Fruit fly (Drosophila melanogaster) whole organism, embryonic: ENCODE measurements around the gene CG7914.

Experiments used
- B-H1 ChIP-seq: fragments of 200-800 bp; sonication (Bioruptor generic); IDR thresholded peaks from 3 replicates; pipeline ENCODE4 v1.3.6; 2022; ENCODE audit warnings: missing biosample characterization, missing genetic modification characterization
- B-H2 ChIP-seq: fragments of 200-800 bp; sonication (Bioruptor generic); optimal IDR thresholded peaks from 2 replicates; lab custom pipeline; 2018; ENCODE audit warnings: missing biosample characterization, mild to moderate bottlenecking, missing genetic modification characterization
- Blimp-1 ChIP-seq: fragments of 200-800 bp; sonication (Bioruptor generic); optimal IDR thresholded peaks from 3 replicates; lab custom pipeline; 2018; ENCODE audit warnings: missing biosample characterization, missing genetic modification characterization, mild to moderate bottlenecking, moderate library complexity, missing genetic modification reagents
- CG1024 ChIP-seq: fragments of 200-800 bp; sonication (Bioruptor generic); IDR thresholded peaks from 2 replicates; pipeline ENCODE4 v1.3.6; 2022; ENCODE audit warnings: missing biosample characterization, missing genetic modification characterization
- CG10274 ChIP-seq: fragments of 200-800 bp; sonication (Bioruptor generic); optimal IDR thresholded peaks from 3 replicates; lab custom pipeline; 2017; ENCODE audit warnings: missing biosample characterization, mild to moderate bottlenecking, missing genetic modification characterization
- CG10543 ChIP-seq: fragments of 200-800 bp; sonication (Bioruptor generic); optimal IDR thresholded peaks from 3 replicates; lab custom pipeline; 2017; ENCODE audit warnings: missing biosample characterization, mild to moderate bottlenecking, missing genetic modification characterization, moderate library complexity
- CG10654 ChIP-seq: fragments of 200-800 bp; sonication (Bioruptor generic); optimal IDR thresholded peaks from 2 replicates; lab custom pipeline; 2016; ENCODE audit warnings: missing biosample characterization, missing genetic modification characterization
- CG12071 ChIP-seq: fragments of 200-800 bp; sonication (Bioruptor generic); optimal IDR thresholded peaks from 3 replicates; lab custom pipeline; 2018; ENCODE audit warnings: missing biosample characterization, mild to moderate bottlenecking, missing genetic modification characterization
- CG12155 ChIP-seq: fragments of 200-800 bp; sonication (Bioruptor generic); optimal IDR thresholded peaks from 3 replicates; lab custom pipeline; 2016; ENCODE audit warnings: missing biosample characterization, missing genetic modification characterization
- CG12769 ChIP-seq: fragments of 200-800 bp; sonication (Bioruptor generic); optimal IDR thresholded peaks from 2 replicates; lab custom pipeline; 2019; ENCODE audit warnings: missing biosample characterization, mild to moderate bottlenecking, missing genetic modification characterization, moderate library complexity
- CG17361 ChIP-seq: fragments of 200-800 bp; sonication (Bioruptor generic); IDR thresholded peaks from 3 replicates; pipeline ENCODE4 v1.3.6; 2022; ENCODE audit warnings: missing biosample characterization, missing genetic modification characterization
- CG32532 ChIP-seq: fragments of 200-800 bp; sonication (Bioruptor generic); IDR thresholded peaks from 2 replicates; pipeline ENCODE4 v1.3.6; 2022; ENCODE audit warnings: missing biosample characterization, missing genetic modification characterization
- CG3995 ChIP-seq: fragments of 200-800 bp; sonication (Bioruptor generic); optimal IDR thresholded peaks from 3 replicates; lab custom pipeline; 2016; ENCODE audit warnings: missing biosample characterization, missing genetic modification characterization
- CG6175 ChIP-seq: fragments of 200-800 bp; sonication (Bioruptor generic); IDR thresholded peaks from 3 replicates; pipeline ENCODE4 v1.3.6; 2022; ENCODE audit warnings: missing biosample characterization, missing genetic modification characterization
- CG7786 ChIP-seq: fragments of 200-800 bp; sonication (Bioruptor generic); optimal IDR thresholded peaks from 2 replicates; lab custom pipeline; 2016; ENCODE audit warnings: missing biosample characterization, missing genetic modification characterization
- CG7928 ChIP-seq: fragments of 200-800 bp; sonication (Bioruptor generic); optimal IDR thresholded peaks from 2 replicates; lab custom pipeline; 2017; ENCODE audit warnings: missing biosample characterization, mild to moderate bottlenecking, missing genetic modification characterization
- CG8924 ChIP-seq: fragments of 200-800 bp; optimal IDR thresholded peaks from 3 replicates; lab custom pipeline; 2019; ENCODE audit warnings: missing biosample characterization, mild to moderate bottlenecking, missing genetic modification characterization, moderate library complexity
- CG9437 ChIP-seq: fragments of 200-800 bp; sonication (Bioruptor generic); optimal IDR thresholded peaks from 2 replicates; lab custom pipeline; 2018; ENCODE audit warnings: missing biosample characterization, mild to moderate bottlenecking, missing genetic modification characterization
- CkIIα-i1 ChIP-seq: fragments of 200-800 bp; sonication (Bioruptor generic); IDR thresholded peaks from 2 replicates; pipeline ENCODE4 v1.3.6; 2022; ENCODE audit warnings: missing biosample characterization, missing genetic modification characterization
- D19B ChIP-seq: fragments of 200-800 bp; sonication (Bioruptor generic); optimal IDR thresholded peaks from 2 replicates; lab custom pipeline; 2017; ENCODE audit warnings: missing biosample characterization, mild to moderate bottlenecking, missing genetic modification characterization
- Doc2 ChIP-seq: fragments of 200-800 bp; sonication (Bioruptor generic); IDR thresholded peaks from 2 replicates; pipeline ENCODE4 v1.3.6; 2022; ENCODE audit warnings: missing biosample characterization, missing genetic modification characterization
- Ets65A ChIP-seq: fragments of 200-800 bp; sonication (Bioruptor generic); peaks from one replicate; lab custom pipeline; 2016; ENCODE audit warnings: missing biosample characterization, missing genetic modification characterization
- Gsc ChIP-seq: fragments of 200-800 bp; sonication (Bioruptor generic); IDR thresholded peaks from 2 replicates; pipeline ENCODE4 v1.3.6; 2022; ENCODE audit warnings: missing biosample characterization, missing genetic modification characterization
- Gug ChIP-seq: fragments of 200-800 bp; sonication (Bioruptor generic); IDR thresholded peaks from 4 replicates; pipeline ENCODE4 v1.3.6; 2022; ENCODE audit warnings: missing biosample characterization, missing genetic modification characterization
- Hr51 ChIP-seq, 2 experiments: fragments of 200-800 bp; sonication (Bioruptor generic); optimal IDR thresholded peaks; 2 replicates in 1 of 2; 3 replicates in 1 of 2; lab custom pipeline; 2016 to 2018; ENCODE audit warnings: missing biosample characterization in 2 of 2, missing genetic modification characterization in 2 of 2, mild to moderate bottlenecking in 1 of 2, moderate library complexity in 1 of 2
- Med ChIP-seq: fragments of 200-800 bp; sonication (Bioruptor generic); peaks from one replicate; lab custom pipeline; 2016; ENCODE audit warnings: missing biosample characterization, missing genetic modification characterization, mild to moderate bottlenecking, inconsistent platforms, moderate library complexity
- al ChIP-seq: fragments of 200-800 bp; sonication (Bioruptor generic); IDR thresholded peaks from 2 replicates; pipeline ENCODE4 v1.3.6; 2022; ENCODE audit warnings: missing biosample characterization, missing genetic modification characterization
- ase ChIP-seq: fragments of 200-800 bp; sonication (Bioruptor generic); IDR thresholded peaks from 3 replicates; pipeline ENCODE4 v1.3.6; 2022; ENCODE audit warnings: missing biosample characterization, missing genetic modification characterization
- bigmax ChIP-seq: fragments of 200-800 bp; sonication (Bioruptor generic); optimal IDR thresholded peaks from 2 replicates; lab custom pipeline; 2018; ENCODE audit warnings: missing biosample characterization, mild to moderate bottlenecking, missing genetic modification characterization
- caup ChIP-seq: fragments of 200-800 bp; sonication (Bioruptor generic); optimal IDR thresholded peaks from 3 replicates; lab custom pipeline; 2017; ENCODE audit warnings: missing biosample characterization, mild to moderate bottlenecking, missing genetic modification characterization, moderate library complexity; ENCODE audit not compliant: severe bottlenecking
- chif ChIP-seq, 2 experiments: fragments of 200-800 bp; sonication (Bioruptor generic); optimal IDR thresholded peaks; 3 replicates each; lab custom pipeline; 2016; ENCODE audit warnings: missing biosample characterization in 2 of 2, missing genetic modification characterization in 2 of 2
- chinmo ChIP-seq: fragments of 200-800 bp; sonication (Bioruptor generic); IDR thresholded peaks from 4 replicates; pipeline ENCODE4 v1.3.6; 2022; ENCODE audit warnings: missing biosample characterization, missing genetic modification characterization; ENCODE audit not compliant: partially characterized antibody
- dimm ChIP-seq: fragments of 200-800 bp; sonication (Bioruptor generic); IDR thresholded peaks from 2 replicates; pipeline ENCODE4 v1.3.6; 2022; ENCODE audit warnings: missing biosample characterization, missing genetic modification characterization
- dysf ChIP-seq: fragments of 200-800 bp; sonication (Bioruptor generic); IDR thresholded peaks from 3 replicates; pipeline ENCODE4 v1.3.6; 2022; ENCODE audit warnings: missing biosample characterization, missing genetic modification characterization
- ems ChIP-seq: fragments of 200-800 bp; sonication (Bioruptor generic); optimal IDR thresholded peaks from 3 replicates; lab custom pipeline; 2016; ENCODE audit warnings: missing biosample characterization, missing genetic modification characterization
- hth ChIP-seq: fragments of >200 bp; optimal IDR thresholded peaks from 2 replicates; lab custom pipeline; 2017; ENCODE audit warnings: inconsistent platforms
- ind ChIP-seq: fragments of 200-800 bp; sonication (Bioruptor generic); optimal IDR thresholded peaks from 3 replicates; lab custom pipeline; 2016; ENCODE audit warnings: missing biosample characterization, missing genetic modification characterization
- knrl ChIP-seq: fragments of 200-800 bp; sonication (Bioruptor generic); IDR thresholded peaks from 3 replicates; pipeline ENCODE4 v1.3.6; 2022; ENCODE audit warnings: missing biosample characterization, missing genetic modification characterization; ENCODE audit not compliant: partially characterized antibody
- lbe ChIP-seq: fragments of 200-800 bp; sonication (Bioruptor generic); optimal IDR thresholded peaks from 2 replicates; lab custom pipeline; 2016; ENCODE audit warnings: missing biosample characterization, mild to moderate bottlenecking, missing genetic modification characterization
- mld ChIP-seq: fragments of 200-800 bp; sonication (Bioruptor generic); IDR thresholded peaks from 3 replicates; pipeline ENCODE4 v1.3.6; 2022; ENCODE audit warnings: missing biosample characterization, missing genetic modification characterization; ENCODE audit not compliant: partially characterized antibody
- nom ChIP-seq: fragments of 200-800 bp; sonication (Bioruptor generic); optimal IDR thresholded peaks from 2 replicates; lab custom pipeline; 2017; ENCODE audit warnings: missing biosample characterization, missing genetic modification characterization, mild to moderate bottlenecking, moderate library complexity, missing genetic modification reagents
- pfk ChIP-seq: fragments of 200-800 bp; sonication (Bioruptor generic); optimal IDR thresholded peaks from 2 replicates; lab custom pipeline; 2018; ENCODE audit warnings: missing biosample characterization, mild to moderate bottlenecking, missing genetic modification characterization, moderate library complexity
- sna ChIP-seq: fragments of 200-800 bp; sonication (Bioruptor generic); IDR thresholded peaks from 2 replicates; pipeline ENCODE4 v1.3.6; 2022; ENCODE audit warnings: missing biosample characterization, missing genetic modification characterization; ENCODE audit not compliant: partially characterized antibody
- stwl ChIP-seq: fragments of 200-800 bp; sonication (Bioruptor generic); optimal IDR thresholded peaks from 3 replicates; lab custom pipeline; 2018; ENCODE audit warnings: missing biosample characterization, mild to moderate bottlenecking, missing genetic modification characterization, moderate library complexity
- twi ChIP-seq: fragments of 200-800 bp; optimal IDR thresholded peaks from 2 replicates; lab custom pipeline; 2019; ENCODE audit warnings: missing biosample characterization, mild to moderate bottlenecking, missing genetic modification characterization, moderate library complexity
- unpg ChIP-seq: fragments of 200-800 bp; sonication (Bioruptor generic); optimal IDR thresholded peaks from 3 replicates; lab custom pipeline; 2018; ENCODE audit warnings: missing biosample characterization, mild to moderate bottlenecking, missing genetic modification characterization, moderate library complexity
- zen ChIP-seq: fragments of 200-800 bp; sonication (Bioruptor generic); optimal IDR thresholded peaks from 3 replicates; lab custom pipeline; 2018; ENCODE audit warnings: missing biosample characterization, mild to moderate bottlenecking, missing genetic modification characterization, moderate library complexity

CG7914 gene

dm6 chrX:19225304-19225640 lies 32.0 kb upstream of the CG7914 start (continued):
- no peak for TF ChIP-seq zen (tag; lab: Kevin White, UChicago)
- TF ChIP-seq caup (GFP tag; lab: Kevin White, UChicago), result no peak
- no peak for TF ChIP-seq stwl (tag; lab: Kevin White, UChicago)
- no peak for TF ChIP-seq CkIIα-i1 (GFP tag; lab: Robert Waterston, UW)
- TF ChIP-seq CG7786 (GFP tag; lab: Kevin White, UChicago), result no peak
- TF ChIP-seq dysf, result no peak
- TF ChIP-seq chif (GFP tag; optimal IDR thresholded peaks at IDR 0.05; lab: Kevin White, UChicago), result no peak
- no peak for TF ChIP-seq CG10654 (GFP tag; lab: Kevin White, UChicago)
- TF ChIP-seq CG9437 (GFP tag; lab: Kevin White, UChicago), result peak; percentile 26
- TF ChIP-seq Doc2 (GFP tag; lab: Robert Waterston, UW), result no peak
- TF ChIP-seq D19B (GFP tag; lab: Kevin White, UChicago), result no peak
- TF ChIP-seq CG12769, result peak; percentile 55
- TF ChIP-seq CG3995 (GFP tag; lab: Kevin White, UChicago), result no peak
- peak; percentile 20 for TF ChIP-seq CG8924 (tag; lab: Kevin White, UChicago)
- peak; percentile 64 for TF ChIP-seq Blimp-1 (GFP tag; lab: Kevin White, UChicago)
- no peak for TF ChIP-seq ase
- TF ChIP-seq mld (GFP tag; lab: Robert Waterston, UW), result no peak
- TF ChIP-seq dimm (GFP tag; lab: Robert Waterston, UW), result no peak
- TF ChIP-seq CG17361 (GFP tag; lab: Robert Waterston, UW), result peak; percentile 26; the same call in 2 of the 3 replicates
- 0 out of 4 replicates have a peak, but pooled peaks have one; percentile 17 for TF ChIP-seq chinmo
- TF ChIP-seq CG12071 (GFP tag; lab: Kevin White, UChicago), result no peak
- no peak for TF ChIP-seq B-H2
- TF ChIP-seq sna, result no peak
- peak; percentile 26 for TF ChIP-seq nom
- TF ChIP-seq Gsc (GFP tag; lab: Robert Waterston, UW), result no peak
- TF ChIP-seq al (GFP tag; lab: Robert Waterston, UW), result no peak
- TF ChIP-seq unpg (GFP tag; lab: Kevin White, UChicago), result no peak
- peak; percentile 3 for TF ChIP-seq Ets65A (GFP tag; lab: Kevin White, UChicago)
- no peak for TF ChIP-seq ems (GFP tag; lab: Kevin White, UChicago)
- TF ChIP-seq ind (GFP tag; lab: Kevin White, UChicago), result no peak
- 0 out of 2 replicates have a peak, but pooled peaks have one; percentile 13 for TF ChIP-seq CG32532 (GFP tag; lab: Robert Waterston, UW)
- no peak for TF ChIP-seq CG10543 (GFP tag; lab: Kevin White, UChicago)
- TF ChIP-seq CG6175 (GFP tag; lab: Robert Waterston, UW), result peak; percentile 62; the same call in 1 of the 3 replicates
- no peak for TF ChIP-seq twi
- TF ChIP-seq lbe (GFP tag; lab: Kevin White, UChicago), result no peak
- TF ChIP-seq B-H1 (GFP tag; lab: Robert Waterston, UW), result no peak
- TF ChIP-seq CG12155, result no peak
- no peak for TF ChIP-seq pfk
- TF ChIP-seq CG10274 (GFP tag; lab: Kevin White, UChicago), result no peak
- TF ChIP-seq Med (GFP tag; lab: Kevin White, UChicago), result peak; percentile 55
- no peak for TF ChIP-seq knrl
- TF ChIP-seq Hr51 (GFP tag; optimal IDR thresholded peaks at IDR 0.05; lab: Kevin White, UChicago), result no peak
- no peak for TF ChIP-seq Gug (GFP tag; lab: Robert Waterston, UW)
- TF ChIP-seq hth (lab: Kevin White, UChicago), result no peak
- TF ChIP-seq CG1024 (GFP tag; lab: Robert Waterston, UW), result no peak
- TF ChIP-seq bigmax (GFP tag; lab: Kevin White, UChicago), result no peak
- TF ChIP-seq CG7928, result no peak
- TF ChIP-seq, all 482 proteins: peak for 17
